Worm (Caenorhabditis elegans) whole organism, L4/young adult: ENCODE data around the gene C33F10.12.

Source experiments
- W03F9.2 ChIP-seq: fragments of 150-350 bp; optimal IDR thresholded peaks from 2 replicates; lab custom pipeline; 2014; ENCODE audit warnings: missing biosample characterization, missing genetic modification characterization
- dao-5 ChIP-seq: sonication (generic microtip); optimal IDR thresholded peaks from 2 replicates; lab custom pipeline; 2016; ENCODE audit warnings: missing genotype, missing genetic modification characterization, moderate library complexity, missing compliant biosample characterization
- him-1 ChIP-seq: sonication (generic microtip); optimal IDR thresholded peaks from 2 replicates; lab custom pipeline; 2016; ENCODE audit warnings: missing genotype, missing genetic modification reagents, missing genetic modification characterization, missing compliant biosample characterization

DNA sequence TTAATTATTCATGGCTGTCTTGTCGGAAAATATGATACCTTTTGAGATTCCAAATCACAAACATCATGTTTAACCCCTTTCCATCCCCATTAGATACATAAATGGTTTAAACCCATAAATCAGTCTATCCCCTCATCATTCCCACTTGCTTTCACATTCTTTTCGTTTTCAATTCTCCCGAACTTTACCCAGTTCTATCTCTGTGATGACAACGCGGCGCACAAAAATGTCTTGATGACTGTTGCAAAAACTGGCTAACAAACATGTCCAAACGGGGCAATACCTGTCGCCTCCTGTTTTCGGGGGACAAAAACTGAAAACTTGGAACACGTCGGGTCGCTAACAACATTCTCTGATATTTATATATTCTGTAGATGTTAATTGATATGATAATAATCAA is 28.5 kb upstream of the C33F10.12 start:
- TF ChIP-seq dao-5 (tag; lab: Kevin White, UChicago) (no peak), him-1 (tag; lab: Kevin White, UChicago) (no peak), W03F9.2 (no peak)
